Worm (Caenorhabditis elegans) whole organism, L3 larva: ENCODE measurements around the gene R10H10.3.

Source experiments
- elt-3 ChIP-seq, 3 experiments: fragments of 150-350 bp in 1 of 3; sonication (generic microtip) in 2 of 3; optimal IDR thresholded peaks; 2 replicates in 2 of 3; 4 replicates in 1 of 3; lab custom pipeline; 2014 to 2017; ENCODE audit warnings: missing biosample characterization in 3 of 3, missing genetic modification characterization in 3 of 3
- nhr-25 ChIP-seq: sonication (generic microtip); optimal IDR thresholded peaks from 2 replicates; lab custom pipeline; 2017; ENCODE audit warnings: missing biosample characterization, missing genetic modification characterization
- ztf-11 ChIP-seq: fragments of 150-350 bp; optimal IDR thresholded peaks from 2 replicates; lab custom pipeline; 2014; ENCODE audit warnings: missing biosample characterization, missing genetic modification characterization

- TF ChIP-seq ztf-11 (tag; lab: Kevin White, UChicago) (no peak), nhr-25 (tag; lab: Kevin White, UChicago) (no peak), elt-3 (tag; optimal IDR thresholded peaks at IDR 0.05; lab: Kevin White, UChicago) (no peak)
Measured at ce11 chrIV:10436401-10436800, 48.1 kb downstream of the R10H10.3 start, which contains the start of gene ins-1.
